Worm (Caenorhabditis elegans) whole organism, L2 larva: ENCODE results near the gene clec-144.

ENCODE experiments used
- elt-1 ChIP-seq: fragments of 150-350 bp; optimal IDR thresholded peaks from 2 replicates; lab custom pipeline; 2014; ENCODE audit warnings: missing biosample characterization, missing genetic modification characterization
- snpc-4 ChIP-seq: fragments of 150-350 bp; optimal IDR thresholded peaks from 2 replicates; lab custom pipeline; 2014; ENCODE audit warnings: missing biosample characterization, missing genetic modification characterization

ce11 chrII:11852191-11852901 is 20.0 kb upstream of the clec-144 start:
- no peak for TF ChIP-seq elt-1
- no peak for TF ChIP-seq snpc-4 (tag; lab: Kevin White, UChicago)
